Worm (Caenorhabditis elegans): Measurements from ENCODE around the gene dos-3.
A peak's percentile ranks its signal among the peaks of the same experiment; 100 is the strongest.

dos-3 gene

ce11 chrIII:831961-832360, 7.4 kb downstream of the dos-3 start, which contains the start of gene ceeh-1:
ceeh-1 (minus strand) TSS chrIII:832277.
- TF ChIP-seq unc-39 (tag; optimal IDR thresholded peaks at IDR 0.05) (no peak), mbf-1 (tag; optimal IDR thresholded peaks at IDR 0.05) (no peak), nhr-12 (tag; optimal IDR thresholded peaks at IDR 0.05) (no peak), elt-1 (tag; optimal IDR thresholded peaks at IDR 0.05) (no peak), nhr-25 (tag; optimal IDR thresholded peaks at IDR 0.05) (no peak), nhr-6 (tag; optimal IDR thresholded peaks at IDR 0.05) (no peak), fos-1 (tag; optimal IDR thresholded peaks at IDR 0.05) (peak; percentile 32)

DNA sequence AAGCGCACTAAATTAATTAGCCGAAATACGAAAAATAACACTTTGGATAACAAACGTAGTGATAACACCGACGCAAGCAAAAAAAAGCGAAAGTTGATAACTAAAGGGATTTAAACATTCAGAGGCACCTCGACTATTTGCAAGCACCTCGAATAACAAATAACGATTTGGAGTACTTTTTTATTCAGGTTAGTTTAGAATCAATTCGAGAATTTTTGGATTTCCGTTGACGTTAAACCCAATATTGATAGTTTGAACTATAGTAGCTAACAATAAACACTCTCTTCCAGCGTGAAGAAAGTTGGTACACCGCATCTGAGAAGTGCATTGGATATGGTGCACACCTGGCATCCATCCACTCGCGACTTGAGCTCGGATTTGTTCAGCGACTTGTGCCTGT, 14.1 kb downstream of the dos-3 start:
- TF ChIP-seq unc-55 (GFP tag; optimal IDR thresholded peaks at IDR 0.05) (no peak), nhr-23 (tag; optimal IDR thresholded peaks at IDR 0.05) (no peak)

DNA sequence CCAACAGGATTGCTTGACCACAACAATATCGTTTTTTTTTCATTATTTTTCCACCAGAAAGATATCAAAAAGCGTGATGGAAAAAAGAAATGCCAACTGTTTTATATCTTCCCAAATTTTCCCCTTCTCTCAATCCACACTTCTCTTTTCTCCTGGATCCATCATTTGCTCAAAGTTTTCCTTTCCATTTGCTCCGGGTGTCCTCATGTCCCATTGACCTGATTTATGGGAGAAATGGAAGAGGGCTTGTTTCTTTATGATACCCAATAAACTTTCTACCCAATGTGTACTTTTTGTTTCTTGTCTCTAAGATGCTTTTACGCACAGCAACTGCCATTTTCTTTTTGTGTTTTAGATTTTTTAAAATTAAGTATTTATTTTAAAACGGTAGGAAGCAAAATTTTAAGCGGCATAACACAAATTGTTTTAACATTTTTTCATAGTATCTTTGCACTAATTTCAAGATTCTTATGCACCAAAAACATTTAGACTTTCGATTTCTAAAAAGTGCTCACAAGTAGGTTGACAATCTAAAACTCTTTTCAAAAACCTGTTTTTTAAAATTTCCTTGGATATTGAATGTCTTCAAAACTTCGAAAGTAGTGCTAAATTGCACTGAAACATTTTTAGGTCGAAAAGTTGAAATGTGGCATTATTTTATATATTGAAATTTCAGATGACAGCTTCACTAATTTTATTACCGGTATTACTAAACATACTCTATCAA, 16.7 kb downstream of the dos-3 start, which contains the start of gene clec-149:
clec-149 (plus strand) TSS at position 677 of the 727 bp plus-strand sequence.
- TF ChIP-seq mbf-1 (tag; optimal IDR thresholded peaks at IDR 0.05), result no peak
- TF ChIP-seq unc-55 (GFP tag; optimal IDR thresholded peaks at IDR 0.05), result no peak
- no peak for TF ChIP-seq ztf-11 (tag; optimal IDR thresholded peaks at IDR 0.05)
- TF ChIP-seq nhr-77 (tag; optimal IDR thresholded peaks at IDR 0.05), result no peak
- no peak for TF ChIP-seq ceh-16 (tag; optimal IDR thresholded peaks at IDR 0.05)
- no peak for TF ChIP-seq zag-1 (tag; optimal IDR thresholded peaks at IDR 0.05)
- peak; percentile 33 for TF ChIP-seq mab-5 (tag; optimal IDR thresholded peaks at IDR 0.05)
- no peak for TF ChIP-seq sma-3 (GFP tag; optimal IDR thresholded peaks at IDR 0.05)
- TF ChIP-seq elt-1 (tag; optimal IDR thresholded peaks at IDR 0.05), result no peak
- peak in 1 of 2 experiments; percentile 25 for TF ChIP-seq lsy-2 (tag; optimal IDR thresholded peaks at IDR 0.05)
- TF ChIP-seq nhr-11 (tag; optimal IDR thresholded peaks at IDR 0.05), result no peak
- no peak for TF ChIP-seq blmp-1 (tag; optimal IDR thresholded peaks at IDR 0.05; ENCODE audit: insufficient read depth)
- peak; percentile 22 for TF ChIP-seq C34F6.9 (tag; optimal IDR thresholded peaks at IDR 0.05)
- no peak for TF ChIP-seq nhr-21 (tag; optimal IDR thresholded peaks at IDR 0.05)
- no peak for TF ChIP-seq ztf-4 (tag; optimal IDR thresholded peaks at IDR 0.05)
- TF ChIP-seq nhr-129 (tag; optimal IDR thresholded peaks at IDR 0.05), result no peak
- peak; percentile 13 for TF ChIP-seq sma-9 (GFP tag; optimal IDR thresholded peaks at IDR 0.05)
- TF ChIP-seq sma-9 (tag; optimal IDR thresholded peaks at IDR 0.05), result no peak

ce11 chrIII:819313-819712, 20.1 kb downstream of the dos-3 start:
- peak; percentile 69 for TF ChIP-seq snpc-4 (tag; optimal IDR thresholded peaks at IDR 0.05)
- TF ChIP-seq elt-1 (tag; optimal IDR thresholded peaks at IDR 0.05), result no peak
- TF ChIP-seq sma-9 (GFP tag; optimal IDR thresholded peaks at IDR 0.05), result no peak
- TF ChIP-seq sma-9 (tag; optimal IDR thresholded peaks at IDR 0.05), result no peak

DNA sequence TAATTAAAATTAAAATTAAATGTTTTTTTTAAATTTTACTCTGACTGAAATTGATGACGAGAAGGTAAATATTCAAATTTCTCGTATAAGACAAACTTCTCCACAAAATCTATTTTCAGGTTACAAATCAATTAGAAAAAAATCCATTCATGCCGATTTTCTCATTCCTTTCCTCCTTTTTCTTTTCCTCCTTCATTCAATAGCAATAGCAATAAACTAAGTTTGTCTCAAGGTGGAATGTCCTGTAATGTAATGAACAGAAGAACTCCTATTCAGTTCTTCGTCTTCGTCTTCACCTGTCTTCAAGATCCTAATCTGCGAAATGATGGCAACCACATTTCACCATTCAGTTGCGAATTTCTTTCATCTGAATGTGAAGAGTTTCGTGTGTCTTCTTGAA, 23.5 kb downstream of the dos-3 start, which contains the start of gene dac-1:
dac-1 (plus strand) TSS at position 301 of the 400 bp plus-strand sequence.
- TF ChIP-seq ceh-16 (tag; optimal IDR thresholded peaks at IDR 0.05) (no peak), lsy-2 (tag; optimal IDR thresholded peaks at IDR 0.05) (no peak), mbf-1 (tag; optimal IDR thresholded peaks at IDR 0.05) (no peak), aly-2 (tag; optimal IDR thresholded peaks at IDR 0.05) (no peak), mab-5 (tag; optimal IDR thresholded peaks at IDR 0.05) (no peak), elt-1 (tag; optimal IDR thresholded peaks at IDR 0.05) (no peak), lin-13 (GFP tag; optimal IDR thresholded peaks at IDR 0.05) (no peak), nhr-10 (tag; optimal IDR thresholded peaks at IDR 0.05) (no peak), F13H6.1 (tag; optimal IDR thresholded peaks at IDR 0.05) (no peak), ztf-4 (tag; optimal IDR thresholded peaks at IDR 0.05) (no peak), ZK546.5 (tag; optimal IDR thresholded peaks at IDR 0.05) (no peak), nhr-129 (tag; optimal IDR thresholded peaks at IDR 0.05) (no peak), sem-4 (tag; optimal IDR thresholded peaks at IDR 0.05) (no peak), R02D3.7 (tag; optimal IDR thresholded peaks at IDR 0.05) (no peak), nhr-23 (tag; optimal IDR thresholded peaks at IDR 0.05) (no peak), nhr-12 (tag; optimal IDR thresholded peaks at IDR 0.05) (no peak), alr-1 (tag; optimal IDR thresholded peaks at IDR 0.05) (no peak), unc-39 (tag; optimal IDR thresholded peaks at IDR 0.05) (no peak), unc-55 (GFP tag; optimal IDR thresholded peaks at IDR 0.05) (no peak), sma-3 (GFP tag; optimal IDR thresholded peaks at IDR 0.05) (no peak)
